Worm (Caenorhabditis elegans): ENCODE data around the gene F22E5.17.
"Not testable (repeated sequence)": the region's sequence is repeated elsewhere in the genome, so short reads cannot be mapped to it uniquely, and the experiment has no call there.

F22E5.17 gene

DNA sequence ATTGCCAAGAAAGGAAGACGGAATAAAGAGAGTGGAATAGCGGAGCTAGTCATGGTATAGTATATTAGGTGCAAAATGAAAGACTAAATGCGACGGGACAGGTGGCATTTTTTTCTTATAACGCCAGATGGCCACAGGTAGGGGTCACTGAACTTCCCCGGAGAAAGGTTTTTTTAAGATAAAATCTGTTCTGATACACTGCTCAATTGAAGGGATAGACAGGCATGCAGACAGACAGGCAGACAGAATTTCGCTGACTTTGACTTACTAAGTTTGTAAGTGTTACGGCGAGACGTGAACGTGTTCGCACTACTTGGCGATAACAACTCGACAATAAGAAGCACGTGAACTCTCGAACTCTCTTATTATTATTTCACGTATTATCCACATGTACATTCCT, 4.3 kb upstream of the F22E5.17 start, which contains the start of the genes F22E5.20 and F22E5.1:
TSS of gene F22E5.20 (minus strand) at position 101 of the 400 bp plus-strand sequence.
TSS of gene F22E5.1 (plus strand) at position 242 of the 400 bp plus-strand sequence.
- not testable (repeated sequence) for TF ChIP-seq cnd-1 (tag; optimal IDR thresholded peaks at IDR 0.05); elt-1 (tag; optimal IDR thresholded peaks at IDR 0.05; ENCODE audit: borderline replicate concordance, insufficient read depth); ceh-43 (GFP tag; optimal IDR thresholded peaks at IDR 0.05)

DNA sequence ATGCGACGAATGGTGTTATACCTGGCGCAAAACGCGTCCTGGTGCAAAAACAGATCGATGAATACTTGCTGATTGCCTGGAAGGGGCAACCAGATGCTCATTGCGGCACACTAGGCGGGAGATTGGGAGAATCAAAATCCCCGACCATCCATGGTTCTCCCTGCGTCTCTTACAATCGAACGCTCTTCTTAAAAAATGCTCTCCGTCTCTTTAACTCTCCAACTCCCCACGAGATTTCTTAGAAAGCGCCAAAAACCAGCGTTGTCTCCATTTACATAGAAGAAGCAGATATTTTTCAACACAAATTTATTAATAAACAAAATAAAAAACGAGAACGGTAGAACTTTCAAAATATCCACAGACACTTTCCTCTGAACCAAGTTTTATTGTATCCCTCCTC, 3.3 kb downstream of the F22E5.17 start, which contains the start of gene F34D6.1:
TSS of gene F34D6.1 (minus strand) at position 101 of the 400 bp plus-strand sequence.
- TF ChIP-seq unc-39 (tag; optimal IDR thresholded peaks at IDR 0.05), result no peak
- TF ChIP-seq ceh-43 (GFP tag; optimal IDR thresholded peaks at IDR 0.05), result no peak
- no peak for TF ChIP-seq cnd-1 (tag; optimal IDR thresholded peaks at IDR 0.05)
- no peak for TF ChIP-seq nhr-12 (tag; optimal IDR thresholded peaks at IDR 0.05)
- TF ChIP-seq drap-1 (GFP tag; optimal IDR thresholded peaks at IDR 0.05), result no peak
- TF ChIP-seq hlh-1 (tag; optimal IDR thresholded peaks at IDR 0.05), result no peak
- no peak for TF ChIP-seq lin-32 (GFP tag; optimal IDR thresholded peaks at IDR 0.05)
- no peak for TF ChIP-seq nhr-237 (tag; optimal IDR thresholded peaks at IDR 0.05)
- TF ChIP-seq ztf-11 (tag; optimal IDR thresholded peaks at IDR 0.05), result no peak
- no peak for TF ChIP-seq mep-1 (tag; optimal IDR thresholded peaks at IDR 0.05)
- TF ChIP-seq sem-2 (GFP tag; optimal IDR thresholded peaks at IDR 0.05), result no peak
- TF ChIP-seq mab-5 (tag; optimal IDR thresholded peaks at IDR 0.05), result no peak

DNA sequence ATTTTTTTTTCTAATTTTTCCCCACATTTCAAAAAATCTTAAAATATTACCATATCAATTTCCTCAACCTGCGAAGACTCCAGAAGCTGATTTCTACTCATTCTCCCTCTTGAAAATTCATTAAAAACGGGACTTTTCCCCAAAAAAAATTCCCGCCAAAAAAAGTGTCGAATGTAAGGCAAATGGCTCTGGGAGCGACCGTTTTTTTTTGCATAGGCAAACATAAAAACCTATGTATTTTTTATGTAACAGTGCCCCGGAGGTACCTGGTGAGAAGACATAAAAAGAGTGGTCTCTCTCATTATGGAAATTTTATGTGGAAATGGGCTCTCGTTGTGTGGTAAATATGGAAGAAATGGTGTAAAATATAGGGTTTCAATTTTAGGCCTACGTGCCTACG, 6.4 kb downstream of the F22E5.17 start, which contains the start of gene ceh-87:
TSS of gene ceh-87 (minus strand) at position 101 of the 400 bp plus-strand sequence.
- TF ChIP-seq M03D4.4 (tag; optimal IDR thresholded peaks at IDR 0.05), result no peak
- no peak for TF ChIP-seq nhr-76 (tag; optimal IDR thresholded peaks at IDR 0.05)
- no peak for TF ChIP-seq unc-62 (GFP tag; optimal IDR thresholded peaks at IDR 0.05)
- TF ChIP-seq ceh-43 (GFP tag; optimal IDR thresholded peaks at IDR 0.05), result no peak
- TF ChIP-seq mab-5 (tag; optimal IDR thresholded peaks at IDR 0.05), result no peak
- no peak for TF ChIP-seq ztf-11 (tag; optimal IDR thresholded peaks at IDR 0.05)

DNA sequence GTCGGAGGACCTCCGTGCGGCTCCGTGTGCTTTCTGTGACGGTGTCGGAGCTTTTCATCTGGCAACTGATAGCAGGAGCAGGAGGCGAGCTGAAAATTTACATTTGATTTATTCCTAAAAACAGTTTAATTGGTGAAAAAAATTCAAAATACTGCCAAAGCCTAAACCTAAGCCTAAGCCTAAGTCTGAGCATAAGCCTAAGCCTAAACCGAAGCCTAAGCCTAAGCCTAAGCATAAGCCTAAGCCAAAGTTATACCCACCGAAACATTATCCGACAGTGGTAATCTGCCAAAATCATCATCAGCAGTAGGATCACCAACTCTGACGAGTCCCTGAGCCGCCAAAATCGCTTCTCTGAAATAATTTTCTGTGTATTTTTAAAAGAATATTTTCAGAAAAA, 6.9 kb downstream of the F22E5.17 start:
- no peak for TF ChIP-seq ceh-43 (GFP tag; optimal IDR thresholded peaks at IDR 0.05)
- TF ChIP-seq blmp-1 (tag; optimal IDR thresholded peaks at IDR 0.05), result no peak
- TF ChIP-seq nhr-2 (tag; optimal IDR thresholded peaks at IDR 0.05), result no peak
- TF ChIP-seq sem-2 (GFP tag; optimal IDR thresholded peaks at IDR 0.05), result no peak
- no peak for TF ChIP-seq mep-1 (tag; optimal IDR thresholded peaks at IDR 0.05)
- no peak for TF ChIP-seq unc-120 (tag; optimal IDR thresholded peaks at IDR 0.05; ENCODE audit: poor library complexity, severe bottlenecking)
- no peak for TF ChIP-seq tbx-8 (GFP tag; optimal IDR thresholded peaks at IDR 0.05)
- no peak for TF ChIP-seq mls-2 (tag; optimal IDR thresholded peaks at IDR 0.05)
- TF ChIP-seq lin-32 (GFP tag; optimal IDR thresholded peaks at IDR 0.05), result no peak
- no peak for TF ChIP-seq lsy-2 (tag; optimal IDR thresholded peaks at IDR 0.05)
- TF ChIP-seq ceh-83 (GFP tag; optimal IDR thresholded peaks at IDR 0.05), result no peak
- TF ChIP-seq nhr-237 (tag; optimal IDR thresholded peaks at IDR 0.05), result no peak
- no peak for TF ChIP-seq zip-8 (tag; optimal IDR thresholded peaks at IDR 0.05)
- no peak for TF ChIP-seq ham-2 (GFP tag; optimal IDR thresholded peaks at IDR 0.05)

DNA sequence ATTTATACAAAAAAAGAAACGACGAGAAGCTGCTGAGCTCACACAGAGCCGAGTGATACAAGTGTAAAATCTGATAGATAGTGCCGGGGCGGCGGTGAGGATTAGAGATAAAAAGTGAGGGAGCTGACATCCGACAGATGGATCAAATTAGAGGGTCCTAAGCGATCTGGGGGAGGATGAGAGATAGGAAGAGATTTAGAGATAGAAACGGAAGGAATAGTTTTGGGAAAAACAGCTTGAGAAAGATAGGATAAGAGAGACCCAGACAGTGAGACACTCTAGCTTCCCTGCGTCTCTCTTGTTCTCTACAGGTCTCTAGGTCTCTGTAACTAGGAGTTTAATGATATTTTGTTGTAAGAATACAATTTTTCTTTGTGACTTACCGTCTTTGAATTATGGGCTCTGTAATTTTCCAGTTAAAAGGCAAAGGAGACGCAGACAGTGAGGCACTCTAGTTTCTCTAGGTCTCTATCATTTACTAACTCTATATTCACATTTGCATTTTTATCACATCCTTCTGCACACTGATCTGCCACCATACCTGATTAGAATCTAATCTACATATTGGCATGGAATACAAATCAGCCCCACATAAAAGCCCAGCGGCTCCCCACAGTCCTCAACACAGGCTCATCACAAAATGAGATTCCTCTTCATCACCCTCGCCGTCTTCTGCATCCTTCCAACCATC, 9.3 kb downstream of the F22E5.17 start, which contains the start of the genes sup-9 and nspf-1:
TSS of gene sup-9 (minus strand) at position 43 of the 691 bp plus-strand sequence.
TSS of gene nspf-1 (plus strand) at position 641 of the 691 bp plus-strand sequence.
- TF ChIP-seq lin-32 (GFP tag; optimal IDR thresholded peaks at IDR 0.05) (no peak), elt-3 (tag; optimal IDR thresholded peaks at IDR 0.05) (no peak), ham-2 (GFP tag; optimal IDR thresholded peaks at IDR 0.05) (no peak), tbx-8 (GFP tag; optimal IDR thresholded peaks at IDR 0.05) (no peak), lsy-2 (tag; optimal IDR thresholded peaks at IDR 0.05) (no peak), ceh-39 (tag; optimal IDR thresholded peaks at IDR 0.05) (no peak), drap-1 (GFP tag; optimal IDR thresholded peaks at IDR 0.05) (no peak), M03D4.4 (tag; optimal IDR thresholded peaks at IDR 0.05) (no peak), nhr-2 (tag; optimal IDR thresholded peaks at IDR 0.05) (no peak), unc-62 (GFP tag; optimal IDR thresholded peaks at IDR 0.05) (peak; percentile 65), ces-1 (GFP tag; optimal IDR thresholded peaks at IDR 0.05) (peak; percentile 15), blmp-1 (tag; optimal IDR thresholded peaks at IDR 0.05) (no peak), ztf-11 (tag; optimal IDR thresholded peaks at IDR 0.05) (no peak), mab-5 (tag; optimal IDR thresholded peaks at IDR 0.05) (no peak), ceh-83 (GFP tag; optimal IDR thresholded peaks at IDR 0.05) (no peak), unc-120 (tag; optimal IDR thresholded peaks at IDR 0.05; ENCODE audit: poor library complexity, severe bottlenecking) (peak; percentile 48), nhr-237 (tag; optimal IDR thresholded peaks at IDR 0.05) (no peak), hlh-1 (tag; optimal IDR thresholded peaks at IDR 0.05) (peak; percentile 34), nhr-28 (tag; optimal IDR thresholded peaks at IDR 0.05) (no peak), sem-2 (GFP tag; optimal IDR thresholded peaks at IDR 0.05) (no peak), mls-2 (tag; optimal IDR thresholded peaks at IDR 0.05) (no peak)
